Fruit fly (Drosophila melanogaster): ENCODE data around the gene Spp.
A peak's percentile ranks its signal among the peaks of the same experiment; 100 is the strongest.

The Spp gene

dm6 chr2L:493274-493673 is 51.2 kb downstream of the Spp start (continued):
- TF ChIP-seq Ssrp (tag; optimal IDR thresholded peaks at IDR 0.05) (peak; percentile 37), Rx (GFP tag; IDR thresholded peaks at IDR 0.05) (no peak), knrl (GFP tag; IDR thresholded peaks at IDR 0.05; ENCODE audit: partially characterized antibody) (no peak), CG2678 (tag; optimal IDR thresholded peaks at IDR 0.05) (no peak), CG11398 (GFP tag; optimal IDR thresholded peaks at IDR 0.05) (no peak), Camta (GFP tag; optimal IDR thresholded peaks at IDR 0.05) (no peak), lov (optimal IDR thresholded peaks at IDR 0.05) (no peak), lov (GFP tag; IDR thresholded peaks at IDR 0.05) (no peak), CG33213 (GFP tag; optimal IDR thresholded peaks at IDR 0.05) (no peak), CG18476 (GFP tag; optimal IDR thresholded peaks at IDR 0.05) (no peak), CG3726 (GFP tag; IDR thresholded peaks at IDR 0.05) (no peak), CG17385 (GFP tag; optimal IDR thresholded peaks at IDR 0.05) (peak; percentile 21), Ravus (GFP tag; IDR thresholded peaks at IDR 0.05) (no peak), bcd (GFP tag; optimal IDR thresholded peaks at IDR 0.05) (peak; percentile 2), CG30020 (tag; optimal IDR thresholded peaks at IDR 0.05) (no peak), CG15011 (GFP tag; optimal IDR thresholded peaks at IDR 0.05) (no peak), CG12071 (GFP tag; optimal IDR thresholded peaks at IDR 0.05) (no peak), NC2β (GFP tag; optimal IDR thresholded peaks at IDR 0.05) (no peak), sima (GFP tag; optimal IDR thresholded peaks at IDR 0.05) (no peak), usp (GFP tag; optimal IDR thresholded peaks at IDR 0.05) (no peak), PHDP (tag; optimal IDR thresholded peaks at IDR 0.05) (peak; percentile 1), Hr51 (GFP tag; optimal IDR thresholded peaks at IDR 0.05) (peak in 1 of 2 experiments; percentile 46), CG8765 (GFP tag; IDR thresholded peaks at IDR 0.05) (no peak), Max (GFP tag; optimal IDR thresholded peaks at IDR 0.05) (peak; percentile 48), CG4820 (GFP tag; optimal IDR thresholded peaks at IDR 0.05) (peak; percentile 59), CG2889 (GFP tag; IDR thresholded peaks at IDR 0.05) (no peak), Dll (GFP tag; IDR thresholded peaks at IDR 0.05; ENCODE audit: partially characterized antibody) (no peak), Ets65A (GFP tag) (peak; percentile 77), CG16779 (GFP tag; IDR thresholded peaks at IDR 0.05) (no peak), pnt (GFP tag; optimal IDR thresholded peaks at IDR 0.05) (no peak), gsb-n (tag; optimal IDR thresholded peaks at IDR 0.05) (no peak), cg (GFP tag; optimal IDR thresholded peaks at IDR 0.05) (no peak), Fer3 (tag; optimal IDR thresholded peaks at IDR 0.05) (no peak), Hr78 (GFP tag; optimal IDR thresholded peaks at IDR 0.05) (no peak), CG6813 (GFP tag; optimal IDR thresholded peaks at IDR 0.05) (no peak), Drgx (GFP tag; IDR thresholded peaks at IDR 0.05) (no peak), CG32767 (GFP tag; IDR thresholded peaks at IDR 0.05) (no peak), kni (GFP tag; optimal IDR thresholded peaks at IDR 0.05) (no peak), CG10321 (GFP tag; IDR thresholded peaks at IDR 0.05) (no peak), CG34224 (GFP tag; IDR thresholded peaks at IDR 0.05; ENCODE audit: partially characterized antibody) (no peak), CG10979 (tag; optimal IDR thresholded peaks at IDR 0.05) (peak; percentile 20), odd (GFP tag; optimal IDR thresholded peaks at IDR 0.05) (no peak), Dip3 (GFP tag; optimal IDR thresholded peaks at IDR 0.05) (no peak), Deaf1 (tag; optimal IDR thresholded peaks at IDR 0.05) (peak; percentile 14), bowl (GFP tag; IDR thresholded peaks at IDR 0.05) (no peak), CG10267 (tag; optimal IDR thresholded peaks at IDR 0.05) (no peak), D19B (GFP tag; optimal IDR thresholded peaks at IDR 0.05) (peak; percentile 11), CG12219 (GFP tag; optimal IDR thresholded peaks at IDR 0.05) (no peak), CG2202 (tag; optimal IDR thresholded peaks at IDR 0.05) (no peak), gro (GFP tag; optimal IDR thresholded peaks at IDR 0.05) (no peak), CG10959 (GFP tag; IDR thresholded peaks at IDR 0.05) (no peak), CG17568 (GFP tag; optimal IDR thresholded peaks at IDR 0.05) (no peak)

All from whole organism, embryonic.